Fruit fly (Drosophila melanogaster) whole organism, embryonic: ENCODE measurements around the gene Mzt1.

ENCODE experiments used
- Asciz ChIP-seq: fragments of 200-800 bp; sonication (Bioruptor generic); optimal IDR thresholded peaks from 2 replicates; lab custom pipeline; 2017; ENCODE audit warnings: missing biosample characterization, mild to moderate bottlenecking, missing genetic modification characterization, missing genetic modification reagents
- CG10543 ChIP-seq: fragments of 200-800 bp; sonication (Bioruptor generic); optimal IDR thresholded peaks from 3 replicates; lab custom pipeline; 2017; ENCODE audit warnings: missing biosample characterization, mild to moderate bottlenecking, missing genetic modification characterization, moderate library complexity
- CG11504 ChIP-seq: fragments of 200-800 bp; sonication (Bioruptor generic); optimal IDR thresholded peaks from 3 replicates; lab custom pipeline; 2019; ENCODE audit warnings: missing biosample characterization, mild to moderate bottlenecking, missing genetic modification characterization, moderate library complexity
- CG12299 ChIP-seq: fragments of 200-800 bp; sonication (Bioruptor generic); optimal IDR thresholded peaks from 2 replicates; lab custom pipeline; 2018; ENCODE audit warnings: missing biosample characterization, mild to moderate bottlenecking, missing genetic modification characterization
- CG13624 ChIP-seq: fragments of 200-800 bp; sonication (Bioruptor generic); optimal IDR thresholded peaks from 2 replicates; lab custom pipeline; 2016; ENCODE audit warnings: missing biosample characterization, missing genetic modification characterization
- CG16813 ChIP-seq: fragments of 200-800 bp; sonication (Bioruptor generic); IDR thresholded peaks from 3 replicates; pipeline ENCODE4 v1.3.6; 2022; ENCODE audit warnings: missing biosample characterization, missing genetic modification characterization; ENCODE audit not compliant: partially characterized antibody
- CG2199 ChIP-seq: fragments of 200-800 bp; sonication (Bioruptor generic); IDR thresholded peaks from 3 replicates; pipeline ENCODE4 v1.3.6; 2022; ENCODE audit warnings: missing biosample characterization, missing genetic modification characterization
- CG30403 ChIP-seq: fragments of 200-800 bp; sonication (Bioruptor generic); optimal IDR thresholded peaks from 3 replicates; lab custom pipeline; 2016; ENCODE audit warnings: missing biosample characterization, missing genetic modification characterization
- CG31388 ChIP-seq: fragments of 200-800 bp; sonication (Bioruptor generic); optimal IDR thresholded peaks from 2 replicates; lab custom pipeline; 2016; ENCODE audit warnings: missing biosample characterization, missing genetic modification characterization
- CG34376 ChIP-seq: fragments of 200-800 bp; sonication (Bioruptor generic); optimal IDR thresholded peaks from 2 replicates; lab custom pipeline; 2018; ENCODE audit warnings: missing biosample characterization, mild to moderate bottlenecking, missing genetic modification characterization
- CG6654 ChIP-seq: fragments of 200-800 bp; sonication (Bioruptor generic); optimal IDR thresholded peaks from 2 replicates; lab custom pipeline; 2017; ENCODE audit warnings: missing biosample characterization, mild to moderate bottlenecking, missing genetic modification characterization
- CG6791 ChIP-seq: fragments of 200-800 bp; sonication (Bioruptor generic); IDR thresholded peaks from 3 replicates; pipeline ENCODE4 v1.3.6; 2022; ENCODE audit warnings: missing biosample characterization, missing genetic modification characterization; ENCODE audit not compliant: partially characterized antibody
- CG9797 ChIP-seq: fragments of 200-800 bp; sonication (Bioruptor generic); optimal IDR thresholded peaks from 3 replicates; lab custom pipeline; 2018; ENCODE audit warnings: missing biosample characterization, mild to moderate bottlenecking, missing genetic modification characterization
- CkIIα-i1 ChIP-seq: fragments of 200-800 bp; sonication (Bioruptor generic); IDR thresholded peaks from 2 replicates; pipeline ENCODE4 v1.3.6; 2022; ENCODE audit warnings: missing biosample characterization, missing genetic modification characterization
- Dp ChIP-seq: fragments of 200-800 bp; sonication (Bioruptor generic); optimal IDR thresholded peaks from 2 replicates; lab custom pipeline; 2018; ENCODE audit warnings: missing biosample characterization, mild to moderate bottlenecking, missing genetic modification characterization, moderate library complexity
- Drgx ChIP-seq: fragments of 200-800 bp; sonication (Bioruptor generic); IDR thresholded peaks from 2 replicates; pipeline ENCODE4 v1.3.6; 2022; ENCODE audit warnings: missing biosample characterization, missing genetic modification characterization
- Ets65A ChIP-seq: fragments of 200-800 bp; sonication (Bioruptor generic); peaks from one replicate; lab custom pipeline; 2016; ENCODE audit warnings: missing biosample characterization, missing genetic modification characterization
- Ets97D ChIP-seq: fragments of 200-800 bp; sonication (Bioruptor generic); optimal IDR thresholded peaks from 3 replicates; lab custom pipeline; 2016; ENCODE audit warnings: missing biosample characterization, missing genetic modification characterization
- Gug ChIP-seq: fragments of 200-800 bp; sonication (Bioruptor generic); IDR thresholded peaks from 4 replicates; pipeline ENCODE4 v1.3.6; 2022; ENCODE audit warnings: missing biosample characterization, missing genetic modification characterization
- HLHmδ ChIP-seq: fragments of 200-800 bp; sonication (Bioruptor generic); optimal IDR thresholded peaks from 2 replicates; lab custom pipeline; 2018; ENCODE audit warnings: missing biosample characterization, mild to moderate bottlenecking, missing genetic modification characterization, moderate library complexity
- Med ChIP-seq: fragments of 200-800 bp; sonication (Bioruptor generic); peaks from one replicate; lab custom pipeline; 2016; ENCODE audit warnings: missing biosample characterization, missing genetic modification characterization, mild to moderate bottlenecking, inconsistent platforms, moderate library complexity
- Nf-YA ChIP-seq: fragments of 200-800 bp; sonication (Bioruptor generic); IDR thresholded peaks from 2 replicates; pipeline ENCODE4 v1.3.6; 2022; ENCODE audit warnings: missing biosample characterization, missing genetic modification characterization
- Oaz ChIP-seq: fragments of 200-800 bp; sonication (Bioruptor generic); IDR thresholded peaks from 2 replicates; pipeline ENCODE4 v1.3.6; 2022; ENCODE audit warnings: missing biosample characterization, missing genetic modification characterization
- ato ChIP-seq: fragments of 200-800 bp; sonication (Bioruptor generic); IDR thresholded peaks from 2 replicates; pipeline ENCODE4 v1.3.6; 2022; ENCODE audit warnings: missing biosample characterization, missing genetic modification characterization; ENCODE audit not compliant: partially characterized antibody
- chn ChIP-seq: fragments of 200-800 bp; sonication (Bioruptor generic); optimal IDR thresholded peaks from 2 replicates; lab custom pipeline; 2016; ENCODE audit warnings: missing biosample characterization, missing genetic modification characterization
- croc ChIP-seq: fragments of 200-800 bp; sonication (Bioruptor generic); conservative IDR thresholded peaks from 3 replicates; pipeline ENCODE4 v1.3.6; 2022; ENCODE audit warnings: missing biosample characterization, missing genetic modification characterization
- crol ChIP-seq: fragments of 200-800 bp; sonication (Bioruptor generic); IDR thresholded peaks from 2 replicates; pipeline ENCODE4 v1.3.6; 2022; ENCODE audit warnings: missing biosample characterization, missing genetic modification characterization
- cwo ChIP-seq: fragments of 200-800 bp; sonication (Bioruptor generic); optimal IDR thresholded peaks from 3 replicates; lab custom pipeline; 2017; ENCODE audit warnings: missing biosample characterization, missing genetic modification characterization, mild to moderate bottlenecking, moderate library complexity, missing genetic modification reagents
- dati ChIP-seq: fragments of 200-800 bp; sonication (Bioruptor generic); IDR thresholded peaks from 2 replicates; pipeline ENCODE4 v1.3.6; 2022; ENCODE audit warnings: missing biosample characterization, missing genetic modification characterization
- emc ChIP-seq: fragments of 200-800 bp; sonication (Bioruptor generic); optimal IDR thresholded peaks from 2 replicates; lab custom pipeline; 2016; ENCODE audit warnings: missing biosample characterization, missing genetic modification characterization
- fd102C ChIP-seq: fragments of 200-800 bp; sonication (Bioruptor generic); optimal IDR thresholded peaks from 2 replicates; lab custom pipeline; 2018; ENCODE audit warnings: missing biosample characterization, mild to moderate bottlenecking, missing genetic modification characterization, moderate library complexity
- fd64A ChIP-seq: fragments of 200-800 bp; sonication (Bioruptor generic); optimal IDR thresholded peaks from 3 replicates; lab custom pipeline; 2018; ENCODE audit warnings: missing biosample characterization, mild to moderate bottlenecking, missing genetic modification characterization
- gcm ChIP-seq: fragments of 200-800 bp; sonication (Bioruptor generic); optimal IDR thresholded peaks from 2 replicates; lab custom pipeline; 2019; ENCODE audit warnings: missing biosample characterization, mild to moderate bottlenecking, missing genetic modification characterization, moderate library complexity
- grau ChIP-seq: fragments of 200-800 bp; optimal IDR thresholded peaks from 3 replicates; lab custom pipeline; 2019; ENCODE audit warnings: missing biosample characterization, mild to moderate bottlenecking, missing genetic modification characterization, moderate library complexity
- grn ChIP-seq: fragments of 200-800 bp; sonication (Bioruptor generic); optimal IDR thresholded peaks from 3 replicates; lab custom pipeline; 2017; ENCODE audit warnings: missing biosample characterization, missing genetic modification characterization
- inv ChIP-seq: fragments of 200-800 bp; sonication (Bioruptor generic); IDR thresholded peaks from 2 replicates; pipeline ENCODE4 v1.3.6; 2022; ENCODE audit warnings: missing biosample characterization, missing genetic modification characterization; ENCODE audit not compliant: partially characterized antibody
- oc ChIP-seq: fragments of 200-800 bp; sonication (Bioruptor generic); optimal IDR thresholded peaks from 2 replicates; lab custom pipeline; 2018; ENCODE audit warnings: missing biosample characterization, mild to moderate bottlenecking, missing genetic modification characterization, moderate library complexity
- prd ChIP-seq, 3 experiments: fragments of >200 bp in 2 of 3; fragments of 200-800 bp in 1 of 3; sonication (Bioruptor generic) in 1 of 3; optimal IDR thresholded peaks in 2 of 3; IDR thresholded peaks in 1 of 3; 2 replicates in 2 of 3; 3 replicates in 1 of 3; pipeline versions ENCODE4 v1.3.6 to Lab custom; 2017 to 2022; ENCODE audit warnings: missing biosample characterization in 1 of 3, missing genetic modification characterization in 1 of 3
- row ChIP-seq: fragments of 200-800 bp; sonication (Bioruptor generic); IDR thresholded peaks from 3 replicates; pipeline ENCODE4 v1.3.6; 2022; ENCODE audit warnings: missing biosample characterization, missing genetic modification characterization

The Mzt1 gene

dm6 chr3L:2423572-2423971 lies 34.5 kb downstream of the Mzt1 start:
- no peak for TF ChIP-seq oc (tag; lab: Kevin White, UChicago)
- no peak for TF ChIP-seq CG13624
- no peak for TF ChIP-seq CG2199 (GFP tag; lab: Robert Waterston, UW)
- TF ChIP-seq fd102C (GFP tag; lab: Kevin White, UChicago), result no peak
- no peak for TF ChIP-seq CG6791 (GFP tag; lab: Robert Waterston, UW)
- no peak for TF ChIP-seq CG12299 (tag; lab: Kevin White, UChicago)
- TF ChIP-seq CG9797 (GFP tag; lab: Kevin White, UChicago), result no peak
- no peak for TF ChIP-seq emc (GFP tag; lab: Kevin White, UChicago)
- TF ChIP-seq Nf-YA (GFP tag; lab: Robert Waterston, UW), result no peak
- TF ChIP-seq crol (GFP tag; lab: Robert Waterston, UW), result no peak
- TF ChIP-seq HLHmδ, result no peak
- TF ChIP-seq cwo (GFP tag; lab: Kevin White, UChicago), result no peak

DNA sequence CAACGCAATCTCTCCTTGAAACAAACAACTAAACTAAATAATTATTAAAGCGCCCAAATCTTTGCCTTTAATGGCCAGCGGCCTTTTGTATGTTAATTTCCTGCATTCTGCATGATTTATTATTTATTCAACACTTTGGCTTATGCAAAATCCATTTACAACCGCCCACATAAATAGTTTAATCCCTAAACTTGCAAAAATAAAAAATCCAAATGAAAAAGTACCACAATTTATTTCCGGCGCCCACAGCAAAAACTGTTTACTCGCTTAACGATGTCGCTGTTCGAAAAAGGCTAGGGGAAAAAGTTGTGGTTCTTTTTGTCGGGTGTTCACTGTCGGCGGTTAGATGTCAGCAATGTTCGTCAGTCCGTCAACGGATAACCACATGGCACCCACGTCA lies 35.0 kb downstream of the Mzt1 start:
- TF ChIP-seq CG10543 (GFP tag; lab: Kevin White, UChicago) (no peak), row (GFP tag; lab: Robert Waterston, UW) (no peak), Asciz (GFP tag; lab: Kevin White, UChicago) (no peak), ato (GFP tag; lab: Robert Waterston, UW) (no peak), Drgx (GFP tag; lab: Robert Waterston, UW) (no peak), CG30403 (GFP tag; lab: Kevin White, UChicago) (no peak), grau (peak; percentile 9), Oaz (GFP tag; lab: Robert Waterston, UW) (no peak), prd (optimal IDR thresholded peaks at IDR 0.05; lab: Kevin White, UChicago) (no peak), prd (GFP tag; IDR thresholded peaks at IDR 0.05; lab: Robert Waterston, UW) (0 out of 3 replicates have a peak, but pooled peaks have one; percentile 13), Med (GFP tag; lab: Kevin White, UChicago) (peak; percentile 15), Ets65A (GFP tag; lab: Kevin White, UChicago) (peak; percentile 69), Gug (GFP tag; lab: Robert Waterston, UW) (no peak)
- TF ChIP-seq, all 482 proteins: peak for 4

- TF ChIP-seq Dp (no peak), chn (GFP tag; lab: Kevin White, UChicago) (no peak), grn (GFP tag; lab: Kevin White, UChicago) (no peak), Ets65A (GFP tag; lab: Kevin White, UChicago) (peak; percentile 68), croc (GFP tag; lab: Robert Waterston, UW) (no peak), dati (GFP tag; lab: Robert Waterston, UW) (no peak), CkIIα-i1 (no peak), fd64A (GFP tag; lab: Kevin White, UChicago) (no peak), gcm (GFP tag; lab: Kevin White, UChicago) (no peak), CG34376 (GFP tag; lab: Kevin White, UChicago) (no peak), Ets97D (no peak), CG16813 (GFP tag; lab: Robert Waterston, UW) (no peak), inv (GFP tag; lab: Robert Waterston, UW) (0 out of 2 replicates have a peak, but pooled peaks have one; percentile 16), CG6654 (GFP tag; lab: Kevin White, UChicago) (peak; percentile 90), CG11504 (tag; lab: Kevin White, UChicago) (no peak), CG31388 (GFP tag; lab: Kevin White, UChicago) (no peak)
- TF ChIP-seq, all 482 proteins: peak for 3
Measured at dm6 chr3L:2425687-2426086, 36.6 kb downstream of the Mzt1 start.
